Fruit fly (Drosophila melanogaster): Measurements from ENCODE around the gene Grx3.

The Grx3 gene

DNA sequence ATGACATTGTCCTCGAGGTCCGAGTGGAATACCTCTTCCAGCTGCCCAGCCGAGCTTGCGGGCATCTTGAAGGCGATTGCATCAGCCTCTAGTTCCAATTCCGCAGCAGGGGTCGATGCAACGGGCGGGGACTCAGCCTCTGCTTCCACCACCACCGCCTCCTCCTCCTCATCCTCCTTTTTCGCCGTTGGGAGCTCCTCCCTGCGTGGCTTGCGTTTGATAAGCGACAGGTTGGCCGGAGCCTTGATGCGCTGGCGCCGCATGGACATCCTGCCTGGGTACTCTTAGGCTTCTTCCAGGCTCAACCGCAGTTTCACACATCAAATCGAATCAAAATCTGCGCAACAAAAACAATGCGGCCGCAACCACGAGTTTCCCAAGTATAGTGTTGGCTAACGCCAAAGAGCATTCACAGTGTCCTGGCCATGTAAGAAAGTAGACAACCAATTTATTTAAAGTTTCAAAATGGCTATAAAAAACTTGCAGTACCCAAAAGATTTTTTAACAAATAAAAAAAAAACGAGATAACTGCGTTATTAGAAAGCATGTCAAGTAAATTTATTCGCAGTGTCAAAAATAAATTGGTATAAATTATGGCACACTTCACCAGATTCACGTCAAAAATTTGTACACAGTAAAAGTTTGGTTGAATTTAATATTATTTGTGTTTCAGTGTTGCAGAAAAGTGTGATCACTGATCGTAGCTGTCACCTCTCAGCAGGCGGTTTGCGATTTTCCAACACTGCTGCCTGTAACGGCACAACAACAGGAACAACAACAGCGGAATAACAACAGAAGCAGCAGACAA, 7.4 kb downstream of the Grx3 start, which contains the start of the genes Bdp1 and CG6565 (continued):
- TF ChIP-seq CG4328 (GFP tag; optimal IDR thresholded peaks at IDR 0.05), result peak; percentile 96
- TF ChIP-seq Ravus (GFP tag; IDR thresholded peaks at IDR 0.05), result peak; percentile 78
- peak; percentile 95 for TF ChIP-seq CG18262 (tag; optimal IDR thresholded peaks at IDR 0.05)
- peak; percentile 98 for TF ChIP-seq az2 (GFP tag; optimal IDR thresholded peaks at IDR 0.05)
- peak; percentile 97 for TF ChIP-seq luna (GFP tag; optimal IDR thresholded peaks at IDR 0.05)
- peak; percentile 96 for TF ChIP-seq Oli (tag; optimal IDR thresholded peaks at IDR 0.05)
- peak; percentile 93 for TF ChIP-seq CG11085 (GFP tag; IDR thresholded peaks at IDR 0.05)
- TF ChIP-seq fd96Cb (tag; optimal IDR thresholded peaks at IDR 0.05), result peak; percentile 97
- no peak for TF ChIP-seq hbn (GFP tag; IDR thresholded peaks at IDR 0.05; ENCODE audit: partially characterized antibody)
- peak; percentile 94 for TF ChIP-seq CG11723 (GFP tag; optimal IDR thresholded peaks at IDR 0.05)
- TF ChIP-seq Asciz (GFP tag; optimal IDR thresholded peaks at IDR 0.05), result peak; percentile 93
- TF ChIP-seq CG31441 (GFP tag; IDR thresholded peaks at IDR 0.05), result peak; percentile 98
- peak; percentile 94 for TF ChIP-seq Poxn (GFP tag; IDR thresholded peaks at IDR 0.05)
- TF ChIP-seq CG2889 (GFP tag; IDR thresholded peaks at IDR 0.05), result peak; percentile 90
- TF ChIP-seq HHEX (GFP tag; optimal IDR thresholded peaks at IDR 0.05), result peak; percentile 97
- peak; percentile 87 for TF ChIP-seq CG17802 (tag; optimal IDR thresholded peaks at IDR 0.05)
- TF ChIP-seq nom (GFP tag; optimal IDR thresholded peaks at IDR 0.05), result peak; percentile 80
- peak; percentile 80 for TF ChIP-seq Nf-YA (GFP tag; IDR thresholded peaks at IDR 0.05)
- peak; percentile 94 for TF ChIP-seq B-H1 (GFP tag; IDR thresholded peaks at IDR 0.05)
- TF ChIP-seq Fer2 (tag; optimal IDR thresholded peaks at IDR 0.05), result peak; percentile 93
- peak; percentile 76 for TF ChIP-seq CG1024 (GFP tag; IDR thresholded peaks at IDR 0.05)
- peak; percentile 79 for TF ChIP-seq GATAe (GFP tag; conservative IDR thresholded peaks at IDR 0.05)
- peak; percentile 95 for TF ChIP-seq CG14014 (GFP tag; IDR thresholded peaks at IDR 0.05)
- peak; percentile 86 for TF ChIP-seq CG17186 (GFP tag; optimal IDR thresholded peaks at IDR 0.05)
- peak; percentile 97 for TF ChIP-seq Usf (GFP tag; optimal IDR thresholded peaks at IDR 0.05)
- TF ChIP-seq Pdp1 (GFP tag; optimal IDR thresholded peaks at IDR 0.05), result peak; percentile 92 to 99
- peak; percentile 93 for TF ChIP-seq CG17385 (GFP tag; optimal IDR thresholded peaks at IDR 0.05)
- TF ChIP-seq run (tag; optimal IDR thresholded peaks at IDR 0.05), result peak; percentile 82
- peak; percentile 97 for TF ChIP-seq CG11093 (GFP tag; IDR thresholded peaks at IDR 0.05)
- TF ChIP-seq pnt (GFP tag; optimal IDR thresholded peaks at IDR 0.05), result peak; percentile 99
- no peak for TF ChIP-seq usp (GFP tag; optimal IDR thresholded peaks at IDR 0.05)
- peak; percentile 98 for TF ChIP-seq CG14710 (tag; optimal IDR thresholded peaks at IDR 0.05)
- TF ChIP-seq Camta (GFP tag; optimal IDR thresholded peaks at IDR 0.05), result peak; percentile 99
- TF ChIP-seq tx (GFP tag; optimal IDR thresholded peaks at IDR 0.05), result peak; percentile 99
- peak; percentile 99 for TF ChIP-seq shn (GFP tag; optimal IDR thresholded peaks at IDR 0.05)
- peak; percentile 54 to 94 for TF ChIP-seq tll (GFP tag; optimal IDR thresholded peaks at IDR 0.05)
- peak; percentile 98 for TF ChIP-seq slbo (GFP tag; IDR thresholded peaks at IDR 0.05)
- peak; percentile 96 for TF ChIP-seq CG7372 (GFP tag; IDR thresholded peaks at IDR 0.05)
- peak; percentile 98 for TF ChIP-seq CG3847 (GFP tag; IDR thresholded peaks at IDR 0.05)
- peak; percentile 98 for TF ChIP-seq Dad (GFP tag; optimal IDR thresholded peaks at IDR 0.05)
- peak; percentile 73 for TF ChIP-seq Deaf1 (tag; optimal IDR thresholded peaks at IDR 0.05)
- peak; percentile 98 for TF ChIP-seq Gug (GFP tag; IDR thresholded peaks at IDR 0.05)
- TF ChIP-seq fu2 (GFP tag; optimal IDR thresholded peaks at IDR 0.05), result peak; percentile 99
- TF ChIP-seq crol (GFP tag; IDR thresholded peaks at IDR 0.05), result peak; percentile 94
- peak; percentile 85 for TF ChIP-seq CG6813 (GFP tag; optimal IDR thresholded peaks at IDR 0.05)
- TF ChIP-seq HLH54F (GFP tag; optimal IDR thresholded peaks at IDR 0.05), result peak; percentile 99
- TF ChIP-seq CG10431 (GFP tag; optimal IDR thresholded peaks at IDR 0.05), result peak; percentile 82
- TF ChIP-seq CkIIα-i1 (GFP tag; IDR thresholded peaks at IDR 0.05), result peak; percentile 67; the same call in 1 of the 2 replicates
- TF ChIP-seq trh (GFP tag; optimal IDR thresholded peaks at IDR 0.05), result peak; percentile 96
